Fruit fly (Drosophila melanogaster) whole organism, embryonic: ENCODE measurements around the gene CG2772.

ENCODE experiments used
- B-H1 ChIP-seq: fragments of 200-800 bp; sonication (Bioruptor generic); IDR thresholded peaks from 3 replicates; pipeline ENCODE4 v1.3.6; 2022; ENCODE audit warnings: missing biosample characterization, missing genetic modification characterization
- CG10366 ChIP-seq: fragments of 200-800 bp; sonication (Bioruptor generic); IDR thresholded peaks from 2 replicates; pipeline ENCODE4 v1.3.6; 2022; ENCODE audit warnings: missing biosample characterization, missing genetic modification characterization
- CG12071 ChIP-seq: fragments of 200-800 bp; sonication (Bioruptor generic); optimal IDR thresholded peaks from 3 replicates; lab custom pipeline; 2018; ENCODE audit warnings: missing biosample characterization, mild to moderate bottlenecking, missing genetic modification characterization
- CG12659 ChIP-seq: fragments of 200-800 bp; sonication (Bioruptor generic); optimal IDR thresholded peaks from 3 replicates; lab custom pipeline; 2017; ENCODE audit warnings: mild to moderate bottlenecking, missing biosample characterization, missing genetic modification reagents, missing genetic modification characterization
- CG14014 ChIP-seq: fragments of 200-800 bp; sonication (Bioruptor generic); IDR thresholded peaks from 2 replicates; pipeline ENCODE4 v1.3.6; 2022; ENCODE audit warnings: missing biosample characterization, missing genetic modification characterization
- CG15514 ChIP-seq: fragments of 200-800 bp; sonication (Bioruptor generic); optimal IDR thresholded peaks from 3 replicates; lab custom pipeline; 2017; ENCODE audit warnings: missing biosample characterization, missing genetic modification characterization, mild to moderate bottlenecking, moderate library complexity, missing genetic modification reagents
- CG16815 ChIP-seq: fragments of 200-800 bp; sonication (Bioruptor generic); optimal IDR thresholded peaks from 3 replicates; lab custom pipeline; 2017; ENCODE audit warnings: missing biosample characterization, mild to moderate bottlenecking, missing genetic modification characterization
- CG17328 ChIP-seq: fragments of 200-800 bp; sonication (Bioruptor generic); IDR thresholded peaks from 2 replicates; pipeline ENCODE4 v1.3.6; 2022; ENCODE audit warnings: missing biosample characterization, missing genetic modification characterization
- CG17385 ChIP-seq: fragments of 200-800 bp; sonication (Bioruptor generic); optimal IDR thresholded peaks from 3 replicates; lab custom pipeline; 2018; ENCODE audit warnings: missing biosample characterization, mild to moderate bottlenecking, missing genetic modification characterization
- CG2712 ChIP-seq: fragments of 200-800 bp; optimal IDR thresholded peaks from 3 replicates; lab custom pipeline; 2019; ENCODE audit warnings: missing biosample characterization, mild to moderate bottlenecking, missing genetic modification characterization, moderate library complexity
- CG30020 ChIP-seq: fragments of 200-800 bp; optimal IDR thresholded peaks from 2 replicates; lab custom pipeline; 2019; ENCODE audit warnings: missing biosample characterization, mild to moderate bottlenecking, missing genetic modification characterization, moderate library complexity
- CG31441 ChIP-seq: fragments of 200-800 bp; sonication (Bioruptor generic); IDR thresholded peaks from 2 replicates; pipeline ENCODE4 v1.3.6; 2022; ENCODE audit warnings: missing biosample characterization, missing genetic modification characterization
- CG4854 ChIP-seq: fragments of 200-800 bp; sonication (Bioruptor generic); optimal IDR thresholded peaks from 2 replicates; lab custom pipeline; 2016; ENCODE audit warnings: missing biosample characterization, missing genetic modification characterization, inconsistent platforms
- CG6254 ChIP-seq: fragments of 200-800 bp; sonication (Bioruptor generic); optimal IDR thresholded peaks from 3 replicates; lab custom pipeline; 2017; ENCODE audit warnings: mild to moderate bottlenecking, missing biosample characterization, missing genetic modification reagents, missing genetic modification characterization
- CG6765 ChIP-seq: fragments of 200-800 bp; sonication (Bioruptor generic); optimal IDR thresholded peaks from 3 replicates; lab custom pipeline; 2017; ENCODE audit warnings: missing biosample characterization, mild to moderate bottlenecking, missing genetic modification characterization
- Ets65A ChIP-seq: fragments of 200-800 bp; sonication (Bioruptor generic); peaks from one replicate; lab custom pipeline; 2016; ENCODE audit warnings: missing biosample characterization, missing genetic modification characterization
- Fer1 ChIP-seq: fragments of 200-800 bp; sonication (Bioruptor generic); optimal IDR thresholded peaks from 2 replicates; lab custom pipeline; 2017; ENCODE audit warnings: missing biosample characterization, mild to moderate bottlenecking, missing genetic modification characterization
- GATAe ChIP-seq: fragments of 200-800 bp; sonication (Bioruptor generic); conservative IDR thresholded peaks from 2 replicates; pipeline ENCODE4 v1.3.6; 2022; ENCODE audit warnings: missing biosample characterization, missing genetic modification characterization
- H2.0 ChIP-seq: fragments of 200-800 bp; sonication (Bioruptor generic); IDR thresholded peaks from 2 replicates; pipeline ENCODE4 v1.3.6; 2022; ENCODE audit warnings: missing biosample characterization, missing genetic modification characterization
- HLH4C ChIP-seq: fragments of 200-800 bp; sonication (Bioruptor generic); IDR thresholded peaks from 3 replicates; pipeline ENCODE4 v1.3.6; 2022; ENCODE audit warnings: missing biosample characterization, missing genetic modification characterization; ENCODE audit not compliant: partially characterized antibody
- Hr39 ChIP-seq: fragments of >200 bp; optimal IDR thresholded peaks from 2 replicates; lab custom pipeline; 2017
- NFAT ChIP-seq: fragments of 200-800 bp; sonication (Bioruptor generic); IDR thresholded peaks from 2 replicates; pipeline ENCODE4 v1.3.6; 2022; ENCODE audit warnings: missing biosample characterization, missing genetic modification characterization
- Neu2 ChIP-seq: fragments of 200-800 bp; sonication (Bioruptor generic); optimal IDR thresholded peaks from 3 replicates; lab custom pipeline; 2016; ENCODE audit warnings: missing biosample characterization, missing genetic modification characterization, borderline replicate concordance
- NfI ChIP-seq: fragments of 200-800 bp; sonication (Bioruptor generic); optimal IDR thresholded peaks from 3 replicates; lab custom pipeline; 2018; ENCODE audit warnings: missing biosample characterization, mild to moderate bottlenecking, missing genetic modification characterization, moderate library complexity
- Oaz ChIP-seq: fragments of 200-800 bp; sonication (Bioruptor generic); IDR thresholded peaks from 2 replicates; pipeline ENCODE4 v1.3.6; 2022; ENCODE audit warnings: missing biosample characterization, missing genetic modification characterization
- Optix ChIP-seq: fragments of 200-800 bp; sonication (Bioruptor generic); IDR thresholded peaks from 3 replicates; pipeline ENCODE4 v1.3.6; 2022; ENCODE audit warnings: missing biosample characterization, missing genetic modification characterization
- Sry-δ ChIP-seq: fragments of 200-800 bp; sonication (Bioruptor generic); optimal IDR thresholded peaks from 2 replicates; lab custom pipeline; 2016; ENCODE audit warnings: missing biosample characterization, missing genetic modification characterization
- Usf ChIP-seq: fragments of 200-800 bp; sonication (Bioruptor generic); optimal IDR thresholded peaks from 2 replicates; lab custom pipeline; 2017; ENCODE audit warnings: missing genotype, missing biosample characterization, missing genetic modification characterization
- al ChIP-seq: fragments of 200-800 bp; sonication (Bioruptor generic); IDR thresholded peaks from 2 replicates; pipeline ENCODE4 v1.3.6; 2022; ENCODE audit warnings: missing biosample characterization, missing genetic modification characterization
- amos ChIP-seq: fragments of 200-800 bp; sonication (Bioruptor generic); IDR thresholded peaks from 2 replicates; pipeline ENCODE4 v1.3.6; 2022; ENCODE audit warnings: missing biosample characterization, missing genetic modification characterization; ENCODE audit not compliant: partially characterized antibody
- bowl ChIP-seq: fragments of 200-800 bp; sonication (Bioruptor generic); IDR thresholded peaks from 2 replicates; pipeline ENCODE4 v1.3.6; 2022; ENCODE audit warnings: missing biosample characterization, missing genetic modification characterization
- cad ChIP-seq: fragments of >200 bp; optimal IDR thresholded peaks from 2 replicates; lab custom pipeline; 2017; ENCODE audit warnings: missing biosample characterization, missing genetic modification characterization
- crc ChIP-seq: fragments of 200-800 bp; sonication (Bioruptor generic); optimal IDR thresholded peaks from 2 replicates; lab custom pipeline; 2016; ENCODE audit warnings: missing biosample characterization, missing genetic modification characterization
- crp ChIP-seq, 2 experiments: fragments of 200-800 bp; sonication (Bioruptor generic); optimal IDR thresholded peaks; 2 replicates in 1 of 2; 3 replicates in 1 of 2; lab custom pipeline; 2017; ENCODE audit warnings: missing biosample characterization in 2 of 2, missing genetic modification characterization in 2 of 2, mild to moderate bottlenecking in 1 of 2, moderate library complexity in 1 of 2
- danr ChIP-seq: fragments of 200-800 bp; sonication (Bioruptor generic); IDR thresholded peaks from 2 replicates; pipeline ENCODE4 v1.3.6; 2022; ENCODE audit warnings: missing biosample characterization, missing genetic modification characterization
- dmrt11E ChIP-seq: fragments of 200-800 bp; sonication (Bioruptor generic); optimal IDR thresholded peaks from 3 replicates; lab custom pipeline; 2018; ENCODE audit warnings: missing biosample characterization, mild to moderate bottlenecking, missing genetic modification characterization, moderate library complexity
- ewg ChIP-seq: fragments of 200-800 bp; sonication (Bioruptor generic); optimal IDR thresholded peaks from 3 replicates; lab custom pipeline; 2017; ENCODE audit warnings: mild to moderate bottlenecking, missing biosample characterization, missing genetic modification reagents, missing genetic modification characterization
- gsb ChIP-seq: fragments of 200-800 bp; sonication (Bioruptor generic); IDR thresholded peaks from 2 replicates; pipeline ENCODE4 v1.3.6; 2022; ENCODE audit warnings: missing biosample characterization, missing genetic modification characterization
- jigr1 ChIP-seq: fragments of 200-800 bp; sonication (Bioruptor generic); IDR thresholded peaks from 3 replicates; pipeline ENCODE4 v1.3.6; 2022; ENCODE audit warnings: missing biosample characterization, missing genetic modification characterization
- ken ChIP-seq: fragments of 200-800 bp; sonication (Bioruptor generic); IDR thresholded peaks from 3 replicates; pipeline ENCODE4 v1.3.6; 2022; ENCODE audit warnings: missing biosample characterization, missing genetic modification characterization
- nerfin-2 ChIP-seq: fragments of 200-800 bp; sonication (Bioruptor generic); IDR thresholded peaks from 2 replicates; pipeline ENCODE4 v1.3.6; 2022; ENCODE audit warnings: missing biosample characterization, missing genetic modification characterization; ENCODE audit not compliant: partially characterized antibody
- nom ChIP-seq: fragments of 200-800 bp; sonication (Bioruptor generic); optimal IDR thresholded peaks from 2 replicates; lab custom pipeline; 2017; ENCODE audit warnings: missing biosample characterization, missing genetic modification characterization, mild to moderate bottlenecking, moderate library complexity, missing genetic modification reagents
- salm ChIP-seq: fragments of 200-800 bp; sonication (Bioruptor generic); optimal IDR thresholded peaks from 2 replicates; lab custom pipeline; 2018; ENCODE audit warnings: missing biosample characterization, mild to moderate bottlenecking, missing genetic modification characterization
- sim ChIP-seq: fragments of 200-800 bp; sonication (Bioruptor generic); IDR thresholded peaks from 2 replicates; pipeline ENCODE4 v1.3.6; 2022; ENCODE audit warnings: missing biosample characterization, missing genetic modification characterization
- slbo ChIP-seq: fragments of 200-800 bp; sonication (Bioruptor generic); IDR thresholded peaks from 2 replicates; pipeline ENCODE4 v1.3.6; 2022; ENCODE audit warnings: missing biosample characterization, missing genetic modification characterization
- tio ChIP-seq: fragments of 200-800 bp; sonication (Bioruptor generic); optimal IDR thresholded peaks from 2 replicates; lab custom pipeline; 2017; ENCODE audit warnings: missing biosample characterization, missing genetic modification characterization, inconsistent platforms
- tll ChIP-seq, 2 experiments: fragments of 200-800 bp in 1 of 2; fragments of >200 bp in 1 of 2; sonication (Bioruptor generic) in 1 of 2; optimal IDR thresholded peaks; 2 replicates each; lab custom pipeline; 2017 to 2019; ENCODE audit warnings: missing biosample characterization in 2 of 2, missing genetic modification characterization in 2 of 2, mild to moderate bottlenecking in 1 of 2, moderate library complexity in 1 of 2
- toy ChIP-seq: fragments of 200-800 bp; sonication (Bioruptor generic); IDR thresholded peaks from 2 replicates; pipeline ENCODE4 v1.3.6; 2022; ENCODE audit warnings: missing biosample characterization, missing genetic modification characterization
- twi ChIP-seq: fragments of 200-800 bp; optimal IDR thresholded peaks from 2 replicates; lab custom pipeline; 2019; ENCODE audit warnings: missing biosample characterization, mild to moderate bottlenecking, missing genetic modification characterization, moderate library complexity
- tx ChIP-seq: fragments of 200-800 bp; sonication (Bioruptor generic); optimal IDR thresholded peaks from 2 replicates; lab custom pipeline; 2016; ENCODE audit warnings: missing biosample characterization, missing genetic modification characterization
- vfl ChIP-seq: fragments of 200-800 bp; sonication (Bioruptor generic); optimal IDR thresholded peaks from 2 replicates; lab custom pipeline; 2016; ENCODE audit warnings: missing biosample characterization, missing genetic modification characterization
- wdn ChIP-seq: fragments of 200-800 bp; sonication (Bioruptor generic); IDR thresholded peaks from 2 replicates; pipeline ENCODE4 v1.3.6; 2022; ENCODE audit warnings: missing biosample characterization, missing genetic modification characterization

The CG2772 gene

DNA sequence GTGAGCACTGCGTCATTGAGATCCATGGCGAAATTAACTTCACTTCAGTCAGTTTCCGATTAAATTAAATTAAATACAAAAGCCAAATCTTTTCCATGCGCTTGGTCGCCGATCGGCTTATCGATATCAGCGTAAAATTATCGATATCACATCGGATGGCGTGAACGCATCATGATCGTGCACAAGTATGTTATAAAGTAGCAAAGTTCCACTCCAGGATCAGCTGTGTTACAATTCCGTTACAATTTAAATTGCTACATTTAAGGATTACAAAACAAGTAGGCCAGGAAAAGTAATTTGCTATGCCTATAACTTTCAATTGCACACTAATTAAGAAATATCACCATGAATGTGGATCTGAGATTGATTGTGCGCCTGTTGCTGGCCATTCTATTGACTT, 24.1 kb downstream of the CG2772 start, which contains the start of the genes Pif1 and CG31776 (continued):
- TF ChIP-seq Neu2 (GFP tag; lab: Kevin White, UChicago) (no peak), NfI (GFP tag; lab: Kevin White, UChicago) (no peak), Fer1 (GFP tag; lab: Kevin White, UChicago) (no peak), CG12659 (GFP tag; lab: Kevin White, UChicago) (peak; percentile 27), vfl (GFP tag; lab: Kevin White, UChicago) (no peak), wdn (no peak), CG6765 (GFP tag; lab: Kevin White, UChicago) (no peak), crc (GFP tag; lab: Kevin White, UChicago) (no peak), cad (GFP tag; lab: Kevin White, UChicago) (no peak), slbo (GFP tag; lab: Robert Waterston, UW) (no peak), amos (GFP tag; lab: Robert Waterston, UW) (peak; percentile 92; the same call in 1 of the 2 replicates), sim (GFP tag; lab: Robert Waterston, UW) (no peak), tx (no peak), Oaz (no peak), gsb (GFP tag; lab: Robert Waterston, UW) (no peak), salm (tag; lab: Kevin White, UChicago) (no peak), CG6254 (GFP tag; lab: Kevin White, UChicago) (no peak), HLH4C (GFP tag; lab: Robert Waterston, UW) (peak; percentile 90), Optix (GFP tag; lab: Robert Waterston, UW) (no peak), GATAe (GFP tag; lab: Robert Waterston, UW) (no peak), Hr39 (lab: Kevin White, UChicago) (no peak), crp (GFP tag; optimal IDR thresholded peaks at IDR 0.05; lab: Kevin White, UChicago) (peak; percentile 89 to 98), CG30020 (tag; lab: Kevin White, UChicago) (peak; percentile 24), H2.0 (no peak), B-H1 (GFP tag; lab: Robert Waterston, UW) (no peak), Usf (no peak), jigr1 (GFP tag; lab: Robert Waterston, UW) (no peak), bowl (GFP tag; lab: Robert Waterston, UW) (no peak), tll (GFP tag; optimal IDR thresholded peaks at IDR 0.05; lab: Kevin White, UChicago) (peak in 1 of 2 experiments; percentile 39), CG31441 (GFP tag; lab: Robert Waterston, UW) (no peak), CG16815 (GFP tag; lab: Kevin White, UChicago) (no peak), ken (no peak), nerfin-2 (GFP tag; lab: Robert Waterston, UW) (peak; percentile 83), Ets65A (GFP tag; lab: Kevin White, UChicago) (no peak), CG4854 (GFP tag; lab: Kevin White, UChicago) (no peak), dmrt11E (tag; lab: Kevin White, UChicago) (no peak), CG17385 (no peak), tio (GFP tag; lab: Kevin White, UChicago) (no peak), CG10366 (no peak), CG15514 (GFP tag; lab: Kevin White, UChicago) (peak; percentile 64), ewg (GFP tag; lab: Kevin White, UChicago) (no peak), CG17328 (GFP tag; lab: Robert Waterston, UW) (no peak), NFAT (no peak), danr (GFP tag; lab: Robert Waterston, UW) (no peak), nom (no peak), CG12071 (GFP tag; lab: Kevin White, UChicago) (no peak), toy (GFP tag; lab: Robert Waterston, UW) (no peak), al (GFP tag; lab: Robert Waterston, UW) (no peak), CG14014 (GFP tag; lab: Robert Waterston, UW) (no peak), twi (tag; lab: Kevin White, UChicago) (no peak), Sry-δ (GFP tag; lab: Kevin White, UChicago) (peak; percentile 79), CG2712 (tag; lab: Kevin White, UChicago) (peak; percentile 33)
